Worm (Caenorhabditis elegans) whole organism, L1 larva: ENCODE measurements around the gene dac-1.
A peak's percentile ranks its signal among the peaks of the same experiment; 100 is the strongest.

Source experiments
- C16A3.4 ChIP-seq: fragments of 150-350 bp; optimal IDR thresholded peaks from 2 replicates; lab custom pipeline; 2014; ENCODE audit warnings: missing biosample characterization, missing genetic modification characterization
- ama-1 ChIP-seq: fragments of 150-350 bp; optimal IDR thresholded peaks from 2 replicates; lab custom pipeline; 2014
- blmp-1 ChIP-seq: fragments of 150-350 bp; optimal IDR thresholded peaks from 2 replicates; lab custom pipeline; 2014; ENCODE audit warnings: missing biosample characterization, missing genetic modification characterization
- ceh-82 ChIP-seq, 3 experiments: fragments of 150-350 bp in 1 of 3; sonication (generic microtip) in 2 of 3; optimal IDR thresholded peaks; 2 replicates each; lab custom pipeline; 2014 to 2017; ENCODE audit warnings: missing biosample characterization in 3 of 3, missing genetic modification characterization in 3 of 3
- ceh-90 ChIP-seq: sonication (generic microtip); optimal IDR thresholded peaks from 2 replicates; lab custom pipeline; 2016; ENCODE audit warnings: missing genetic modification characterization, missing compliant biosample characterization
- dpl-1 ChIP-seq, 3 experiments: fragments of 150-350 bp in 2 of 3; sonication (generic microtip) in 1 of 3; optimal IDR thresholded peaks; 2 replicates each; lab custom pipeline; 2014 to 2017; ENCODE audit warnings: missing biosample characterization in 3 of 3, missing genetic modification characterization in 3 of 3, missing genetic modification reagents in 3 of 3
- dsc-1 ChIP-seq: sonication (generic microtip); optimal IDR thresholded peaks from 2 replicates; lab custom pipeline; 2016; ENCODE audit warnings: mild to moderate bottlenecking, missing genetic modification characterization, missing compliant biosample characterization
- efl-1 ChIP-seq, 4 experiments: fragments of 150-350 bp; optimal IDR thresholded peaks in 3 of 4; peaks in 1 of 4; 1 replicate in 1 of 4; 2 replicates in 3 of 4; lab custom pipeline; 2014; ENCODE audit warnings: missing biosample characterization in 2 of 4, missing genetic modification characterization in 2 of 4, missing genetic modification reagents in 2 of 4
- egl-13 ChIP-seq: sonication (generic microtip); optimal IDR thresholded peaks from 2 replicates; lab custom pipeline; 2016; ENCODE audit warnings: missing genotype, missing genetic modification reagents, missing genetic modification characterization, missing compliant biosample characterization
- egl-27 ChIP-seq, 2 experiments: fragments of 150-350 bp in 1 of 2; sonication (generic microtip); optimal IDR thresholded peaks; 3 replicates each; lab custom pipeline; 2017 to 2018; ENCODE audit warnings: missing biosample characterization in 2 of 2, missing genetic modification characterization in 2 of 2, missing genetic modification reagents in 2 of 2
- elt-2 ChIP-seq: sonication (generic microtip); optimal IDR thresholded peaks from 2 replicates; lab custom pipeline; 2016; ENCODE audit warnings: missing genetic modification characterization, mild to moderate bottlenecking, inconsistent platforms, missing compliant biosample characterization, missing genetic modification reagents
- elt-3 ChIP-seq, 6 experiments: fragments of 150-350 bp in 1 of 6; sonication (generic microtip); optimal IDR thresholded peaks; 2 replicates each; lab custom pipeline; 2017 to 2018; ENCODE audit warnings: missing biosample characterization in 6 of 6, missing genetic modification characterization in 6 of 6, inconsistent platforms in 1 of 6
- ets-5 ChIP-seq: fragments of 200-800 bp; sonication (Bioruptor generic); IDR thresholded peaks from 2 replicates; pipeline ENCODE4 v1.3.6; 2022; ENCODE audit warnings: missing genetic modification characterization, missing compliant biosample characterization
- fkh-8 ChIP-seq: sonication (generic microtip); optimal IDR thresholded peaks from 2 replicates; lab custom pipeline; 2016; ENCODE audit warnings: mild to moderate bottlenecking, missing genetic modification characterization, missing compliant biosample characterization
- fos-1 ChIP-seq: fragments of 150-350 bp; optimal IDR thresholded peaks from 2 replicates; lab custom pipeline; 2014; ENCODE audit warnings: missing biosample characterization, missing genetic modification characterization
- grh-1 ChIP-seq: fragments of 200-800 bp; sonication (Bioruptor generic); IDR thresholded peaks from 2 replicates; pipeline ENCODE4 v1.3.6; 2022; ENCODE audit warnings: missing genetic modification reagents, missing genetic modification characterization, missing compliant biosample characterization
- hlh-17 ChIP-seq: fragments of 200-800 bp; sonication (Bioruptor generic); optimal IDR thresholded peaks from 2 replicates; lab custom pipeline; 2018; ENCODE audit warnings: missing genetic modification characterization, mild to moderate bottlenecking, missing compliant biosample characterization, moderate library complexity, borderline replicate concordance
- irx-1 ChIP-seq: sonication (generic microtip); optimal IDR thresholded peaks from 2 replicates; lab custom pipeline; 2016; ENCODE audit warnings: missing genetic modification characterization, missing compliant biosample characterization
- isw-1 ChIP-seq: fragments of 200-800 bp; sonication (Bioruptor generic); IDR thresholded peaks from 2 replicates; pipeline ENCODE4 v1.3.6; 2022; ENCODE audit warnings: missing genetic modification characterization, missing compliant biosample characterization
- lin-15B ChIP-seq: fragments of 150-350 bp; sonication (generic microtip); optimal IDR thresholded peaks from 3 replicates; lab custom pipeline; 2014; ENCODE audit warnings: missing biosample characterization, missing genetic modification characterization
- lin-35 ChIP-seq, 2 experiments: fragments of 150-350 bp; optimal IDR thresholded peaks; 2 replicates each; lab custom pipeline; 2014; ENCODE audit warnings: missing biosample characterization in 2 of 2, missing genetic modification characterization in 2 of 2, missing genetic modification reagents in 2 of 2
- lin-39 ChIP-seq: fragments of 150-350 bp; optimal IDR thresholded peaks from 2 replicates; lab custom pipeline; 2014; ENCODE audit warnings: missing biosample characterization, missing genetic modification reagents, missing genetic modification characterization
- lir-3 ChIP-seq: sonication (generic microtip); optimal IDR thresholded peaks from 2 replicates; lab custom pipeline; 2016; ENCODE audit warnings: mild to moderate bottlenecking, missing genetic modification characterization, moderate library complexity, missing compliant biosample characterization; ENCODE audit not compliant: poor library complexity
- lsy-2 ChIP-seq, 2 experiments: fragments of 150-350 bp; optimal IDR thresholded peaks; 2 replicates each; lab custom pipeline; 2014; ENCODE audit warnings: missing biosample characterization in 2 of 2, missing genetic modification characterization in 2 of 2
- mdl-1 ChIP-seq, 2 experiments: fragments of 150-350 bp; optimal IDR thresholded peaks; 2 replicates each; lab custom pipeline; 2014 to 2017; ENCODE audit warnings: missing biosample characterization in 2 of 2, missing genetic modification characterization in 2 of 2, inconsistent platforms in 1 of 2
- mep-1 ChIP-seq: fragments of 150-350 bp; optimal IDR thresholded peaks from 2 replicates; lab custom pipeline; 2014; ENCODE audit warnings: missing biosample characterization, missing genetic modification characterization
- nhr-19 ChIP-seq: fragments of 200-800 bp; sonication (Bioruptor generic); conservative IDR thresholded peaks from 2 replicates; pipeline ENCODE4 v1.3.6; 2022; ENCODE audit warnings: missing genetic modification characterization, missing compliant biosample characterization
- nhr-20 ChIP-seq: sonication (generic microtip); optimal IDR thresholded peaks from 2 replicates; lab custom pipeline; 2016; ENCODE audit warnings: mild to moderate bottlenecking, missing genetic modification characterization, missing compliant biosample characterization
- nhr-28 ChIP-seq: fragments of 150-350 bp; optimal IDR thresholded peaks from 2 replicates; lab custom pipeline; 2014; ENCODE audit warnings: missing biosample characterization, missing genetic modification characterization
- nhr-47 ChIP-seq: sonication (generic microtip); optimal IDR thresholded peaks from 2 replicates; lab custom pipeline; 2016; ENCODE audit warnings: mild to moderate bottlenecking, missing genetic modification characterization, moderate library complexity, missing compliant biosample characterization
- nhr-71 ChIP-seq: sonication (generic microtip); optimal IDR thresholded peaks from 2 replicates; lab custom pipeline; 2016; ENCODE audit warnings: mild to moderate bottlenecking, missing genetic modification characterization, moderate library complexity, missing compliant biosample characterization
- nhr-85 ChIP-seq: sonication (generic microtip); peaks from one replicate; lab custom pipeline; 2016; ENCODE audit warnings: missing genetic modification characterization, inconsistent platforms, missing compliant biosample characterization
- nhr-90 ChIP-seq: sonication (generic microtip); optimal IDR thresholded peaks from 2 replicates; lab custom pipeline; 2016; ENCODE audit warnings: mild to moderate bottlenecking, missing genetic modification characterization, missing compliant biosample characterization; ENCODE audit not compliant: poor library complexity
- rnt-1 ChIP-seq: sonication (generic microtip); optimal IDR thresholded peaks from 2 replicates; lab custom pipeline; 2016; ENCODE audit warnings: mild to moderate bottlenecking, missing genetic modification characterization, moderate library complexity, missing compliant biosample characterization
- skn-1 ChIP-seq: fragments of 150-350 bp; optimal IDR thresholded peaks from 2 replicates; lab custom pipeline; 2014; ENCODE audit warnings: missing biosample characterization, missing genetic modification characterization
- snu-23 ChIP-seq: sonication (generic microtip); optimal IDR thresholded peaks from 2 replicates; lab custom pipeline; 2016; ENCODE audit warnings: missing genetic modification characterization, missing compliant biosample characterization
- sox-4 ChIP-seq: sonication (generic microtip); optimal IDR thresholded peaks from 2 replicates; lab custom pipeline; 2016; ENCODE audit warnings: missing genetic modification characterization, missing compliant biosample characterization
- sup-37 ChIP-seq: fragments of 200-800 bp; sonication (Bioruptor generic); optimal IDR thresholded peaks from 2 replicates; lab custom pipeline; 2018; ENCODE audit warnings: mild to moderate bottlenecking, missing genetic modification characterization, missing compliant biosample characterization
- swsn-7 ChIP-seq: sonication (generic microtip); optimal IDR thresholded peaks from 2 replicates; lab custom pipeline; 2016; ENCODE audit warnings: missing genetic modification characterization, missing compliant biosample characterization
- tbx-2 ChIP-seq: sonication (generic microtip); optimal IDR thresholded peaks from 2 replicates; lab custom pipeline; 2016; ENCODE audit warnings: missing genetic modification characterization, missing compliant biosample characterization
- unc-130 ChIP-seq: fragments of 150-350 bp; optimal IDR thresholded peaks from 2 replicates; lab custom pipeline; 2017; ENCODE audit warnings: missing biosample characterization, missing genetic modification characterization, inconsistent platforms
- xbp-1 ChIP-seq: sonication (generic microtip); optimal IDR thresholded peaks from 2 replicates; lab custom pipeline; 2016; ENCODE audit warnings: missing genetic modification characterization, missing compliant biosample characterization
- ztf-4 ChIP-seq: fragments of 150-350 bp; optimal IDR thresholded peaks from 2 replicates; lab custom pipeline; 2014; ENCODE audit warnings: missing biosample characterization, missing genetic modification characterization

The dac-1 gene

DNA sequence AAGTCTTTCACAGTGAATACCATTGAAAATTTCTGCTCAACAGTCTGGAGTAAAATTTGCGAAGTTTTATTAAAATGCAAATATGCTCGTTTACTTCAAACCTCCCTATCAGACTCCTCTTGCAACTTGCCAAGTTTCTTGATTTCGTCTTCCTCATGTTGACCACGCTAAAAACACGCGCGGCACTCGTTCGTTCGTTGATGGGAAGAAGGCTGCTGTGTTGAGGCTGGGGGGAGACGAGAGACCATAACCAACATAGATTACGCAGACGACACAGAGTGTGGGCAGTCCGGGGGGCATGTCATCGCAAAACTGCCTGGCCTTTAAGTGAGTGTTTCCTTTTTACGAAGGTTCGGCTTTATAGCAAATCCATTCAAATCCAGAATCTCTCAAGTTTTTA, 28.1 kb downstream of the dac-1 start (continued):
- TF ChIP-seq elt-3 (tag; optimal IDR thresholded peaks at IDR 0.05; lab: Kevin White, UChicago): peak in 1 of 6 experiments; percentile 35
- no peak for TF ChIP-seq lin-39 (tag; lab: Kevin White, UChicago)
- peak; percentile 43 for TF ChIP-seq rnt-1 (tag; lab: Kevin White, UChicago)
- peak in 1 of 3 experiments; percentile 59 for TF ChIP-seq ceh-82 (tag; optimal IDR thresholded peaks at IDR 0.05; lab: Kevin White, UChicago)
- TF ChIP-seq egl-13 (tag; lab: Kevin White, UChicago): no peak
- TF ChIP-seq skn-1 (tag; lab: Kevin White, UChicago): peak; percentile 8

DNA sequence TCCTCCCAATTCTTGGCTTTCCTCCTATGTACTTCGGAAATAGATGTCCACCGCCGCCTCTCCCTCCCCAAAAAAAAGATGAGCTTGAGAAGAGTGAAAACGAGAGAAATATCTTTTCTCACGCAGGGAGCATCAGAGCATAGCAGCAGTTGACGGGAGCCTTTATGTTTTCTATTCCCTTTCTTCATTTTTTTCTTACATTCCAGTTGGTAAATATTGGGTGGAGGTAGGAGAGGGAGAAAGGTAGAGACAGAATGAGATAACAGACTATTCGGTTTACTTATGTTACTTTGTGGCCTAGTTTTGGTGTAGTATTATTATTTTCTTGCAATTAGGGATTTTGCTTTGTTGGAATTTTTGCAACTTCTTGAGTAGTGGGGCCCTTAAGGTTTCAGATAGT, 28.6 kb downstream of the dac-1 start:
- TF ChIP-seq rnt-1 (tag; lab: Kevin White, UChicago): peak; percentile 39
- TF ChIP-seq ceh-90: no peak
- TF ChIP-seq nhr-28 (tag; lab: Kevin White, UChicago): no peak
- peak in 1 of 2 experiments; percentile 4 for TF ChIP-seq lsy-2 (tag; optimal IDR thresholded peaks at IDR 0.05; lab: Kevin White, UChicago)
- no peak for TF ChIP-seq efl-1 (optimal IDR thresholded peaks at IDR 0.05; lab: Kevin White, UChicago)
- peak in 1 of 2 experiments; percentile 92 for TF ChIP-seq efl-1 (GFP tag; optimal IDR thresholded peaks at IDR 0.05 in 1 of 2; lab: Kevin White, UChicago)

DNA sequence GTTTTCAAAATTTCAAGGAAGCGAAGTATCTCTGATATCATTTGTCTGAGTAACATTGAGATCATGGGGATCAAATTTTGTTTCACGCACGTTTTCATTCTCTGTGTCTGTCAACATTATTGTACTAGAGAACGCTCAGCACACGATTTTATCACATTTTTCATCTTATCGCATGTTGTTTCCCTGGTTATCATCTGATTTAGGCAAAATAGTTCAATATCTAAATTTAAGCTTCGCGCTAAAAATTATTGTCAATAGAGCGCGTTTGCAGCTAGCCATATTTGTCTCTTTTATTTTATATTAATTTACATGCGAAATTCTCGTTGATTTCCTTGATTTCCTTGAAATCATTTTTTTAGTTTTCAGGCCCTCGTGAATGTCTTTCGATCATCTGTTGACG, 29.5 kb downstream of the dac-1 start, which contains the start of gene K02F3.2:
K02F3.2 (plus strand) TSS at position 357 of the 400 bp plus-strand sequence.
- TF ChIP-seq nhr-71: peak; percentile 70
- TF ChIP-seq egl-27 (tag; optimal IDR thresholded peaks at IDR 0.05; lab: Kevin White, UChicago): no peak
- no peak for TF ChIP-seq hlh-17 (GFP tag; lab: Kevin White, UChicago)
- TF ChIP-seq mdl-1 (tag; optimal IDR thresholded peaks at IDR 0.05; lab: Kevin White, UChicago): peak in 1 of 2 experiments; percentile 43
- TF ChIP-seq ets-5: no peak
- peak; percentile 1 for TF ChIP-seq unc-130 (tag; lab: Kevin White, UChicago)
- TF ChIP-seq C16A3.4 (tag; lab: Kevin White, UChicago): peak; percentile 59
- no peak for TF ChIP-seq sup-37 (GFP tag; lab: Kevin White, UChicago)
- TF ChIP-seq efl-1 (optimal IDR thresholded peaks at IDR 0.05; lab: Kevin White, UChicago): peak; percentile 90 to 94
- TF ChIP-seq efl-1 (GFP tag; optimal IDR thresholded peaks at IDR 0.05 in 1 of 2; lab: Kevin White, UChicago): peak; percentile 93 to 99
- TF ChIP-seq blmp-1 (tag; lab: Kevin White, UChicago): peak; percentile 23
- no peak for TF ChIP-seq egl-13 (tag; lab: Kevin White, UChicago)
- peak; percentile 69 for TF ChIP-seq snu-23 (GFP tag; lab: Kevin White, UChicago)
- TF ChIP-seq elt-3 (tag; optimal IDR thresholded peaks at IDR 0.05; lab: Kevin White, UChicago): peak in 2 of 6 experiments; percentile 32 to 84
- TF ChIP-seq nhr-20 (tag; lab: Kevin White, UChicago): peak; percentile 64
- TF ChIP-seq grh-1: no peak
- TF ChIP-seq nhr-19 (GFP tag; lab: Robert Waterston, UW): peak; percentile 69
- TF ChIP-seq mep-1 (tag; lab: Kevin White, UChicago): peak; percentile 51
- TF ChIP-seq dpl-1 (GFP tag; optimal IDR thresholded peaks at IDR 0.05; lab: Kevin White, UChicago): peak; percentile 85 to 91 (median 89)
- TF ChIP-seq ceh-82 (tag; optimal IDR thresholded peaks at IDR 0.05; lab: Kevin White, UChicago): peak in 1 of 3 experiments; percentile 25
- peak; percentile 73 for TF ChIP-seq nhr-90
- peak; percentile 19 for TF ChIP-seq xbp-1
- TF ChIP-seq lsy-2 (tag; optimal IDR thresholded peaks at IDR 0.05; lab: Kevin White, UChicago): peak; percentile 40 to 70
- TF ChIP-seq dsc-1 (tag; lab: Kevin White, UChicago): peak; percentile 29
- peak; percentile 58 for TF ChIP-seq tbx-2 (tag; lab: Kevin White, UChicago)
- TF ChIP-seq nhr-28 (tag; lab: Kevin White, UChicago): no peak
- no peak for TF ChIP-seq irx-1 (tag; lab: Kevin White, UChicago)
- TF ChIP-seq lir-3: peak; percentile 47
- TF ChIP-seq elt-2 (tag; lab: Kevin White, UChicago): peak; percentile 78
- peak; percentile 91 to 97 for TF ChIP-seq lin-35 (GFP tag; optimal IDR thresholded peaks at IDR 0.05; lab: Kevin White, UChicago)
- TF ChIP-seq swsn-7 (tag; lab: Kevin White, UChicago): peak; percentile 43
- TF ChIP-seq ama-1 (lab: Kevin White, UChicago): no peak
- peak; percentile 12 for TF ChIP-seq fkh-8 (tag; lab: Kevin White, UChicago)
- TF ChIP-seq lin-15B (tag; lab: Kevin White, UChicago): peak; percentile 21
- TF ChIP-seq ztf-4 (tag; lab: Kevin White, UChicago): no peak
- peak; percentile 7 for TF ChIP-seq skn-1 (tag; lab: Kevin White, UChicago)
- TF ChIP-seq nhr-47 (tag; lab: Kevin White, UChicago): peak; percentile 71
- peak; percentile 35 for TF ChIP-seq sox-4
- TF ChIP-seq isw-1 (GFP tag; lab: Robert Waterston, UW): 0 out of 2 replicates have a peak, but pooled peaks have one; percentile 5
- TF ChIP-seq fos-1 (tag; lab: Kevin White, UChicago): peak; percentile 11
- peak; percentile 78 for TF ChIP-seq nhr-85 (tag; lab: Kevin White, UChicago)
- peak; percentile 11 for TF ChIP-seq ceh-90
